Fruit fly (Drosophila melanogaster): ENCODE results near the gene CG42816.

dm6 chr3L:17822784-17823383, 25.5 kb upstream of the CG42816 start, which contains the start of the genes Ir75c and Grd:
- TF ChIP-seq MESR4 (GFP tag; optimal IDR thresholded peaks at IDR 0.05) (no peak), kni (GFP tag; optimal IDR thresholded peaks at IDR 0.05) (no peak), Dref (GFP tag; IDR thresholded peaks at IDR 0.05) (no peak), gsb-n (tag; optimal IDR thresholded peaks at IDR 0.05) (no peak), sc (optimal IDR thresholded peaks at IDR 0.05) (no peak), sc (GFP tag; optimal IDR thresholded peaks at IDR 0.05) (no peak), CG18599 (GFP tag; optimal IDR thresholded peaks at IDR 0.05) (no peak), Hr39 (optimal IDR thresholded peaks at IDR 0.05) (no peak), TFAM (GFP tag; optimal IDR thresholded peaks at IDR 0.05) (no peak), sr (GFP tag; IDR thresholded peaks at IDR 0.05) (no peak), Rfx (GFP tag; IDR thresholded peaks at IDR 0.05) (no peak), yki (optimal IDR thresholded peaks at IDR 0.05) (no peak), Mad (GFP tag; optimal IDR thresholded peaks at IDR 0.05) (no peak), sima (GFP tag; optimal IDR thresholded peaks at IDR 0.05) (no peak)

Data from whole organism, embryonic.